Fruit fly (Drosophila melanogaster) whole organism: Measurements from ENCODE around the gene wus.

Experiments
- psq ChIP-seq: fragments of >200 bp; optimal IDR thresholded peaks from 2 replicates; lab custom pipeline; 2017
- usp ChIP-seq: fragments of >200 bp; optimal IDR thresholded peaks from 2 replicates; lab custom pipeline; 2017; ENCODE audit warnings: missing biosample characterization, missing genetic modification characterization, mixed read lengths

DNA sequence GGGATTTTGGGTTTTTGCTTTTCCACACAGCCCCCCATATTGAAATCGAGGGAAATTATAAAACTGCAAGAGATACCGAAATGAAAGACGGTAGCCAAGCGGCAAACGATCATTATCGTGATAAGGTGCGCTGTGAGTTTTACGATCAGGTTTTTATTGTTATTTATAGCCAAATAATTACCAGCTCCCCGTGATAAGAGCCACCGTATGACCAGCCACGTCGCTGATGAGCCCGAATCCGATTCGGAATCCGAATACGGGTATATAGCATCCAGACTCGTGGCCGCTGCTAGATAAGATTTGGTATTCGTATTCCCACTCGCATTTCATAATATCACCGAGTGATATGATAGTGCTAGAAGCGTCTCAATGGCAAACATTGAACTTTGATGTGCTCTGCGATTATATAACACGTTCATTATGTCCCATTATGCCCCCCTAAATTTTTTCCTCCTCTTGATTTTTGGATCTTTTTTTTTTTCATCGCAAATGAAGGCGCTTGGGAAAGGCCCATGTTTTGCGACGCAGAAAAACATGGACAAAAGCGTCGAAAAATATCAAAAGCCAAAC, 21.8 kb downstream of the wus start:
- TF ChIP-seq usp (GFP tag; lab: Kevin White, UChicago) (no peak), psq (lab: Kevin White, UChicago) (no peak)
